Worm (Caenorhabditis elegans) whole organism, mixed stage, embryonic: Measurements from ENCODE around the gene cdc-50.B.

ENCODE experiments used
- M03D4.4 ChIP-seq: sonication (generic microtip); optimal IDR thresholded peaks from 2 replicates; lab custom pipeline; 2017; ENCODE audit warnings: mild to moderate bottlenecking, missing genetic modification characterization, missing compliant biosample characterization
- bed-3 ChIP-seq: fragments of 200-800 bp; sonication (Bioruptor generic); optimal IDR thresholded peaks from 3 replicates; lab custom pipeline; 2018; ENCODE audit warnings: mild to moderate bottlenecking, missing genetic modification characterization, moderate library complexity, missing compliant biosample characterization
- blmp-1 ChIP-seq: fragments of 150-350 bp; optimal IDR thresholded peaks from 2 replicates; lab custom pipeline; 2014; ENCODE audit warnings: missing biosample characterization, missing genetic modification characterization
- ceh-39 ChIP-seq: fragments of 150-350 bp; optimal IDR thresholded peaks from 2 replicates; lab custom pipeline; 2014; ENCODE audit warnings: missing biosample characterization, missing genetic modification characterization
- ceh-43 ChIP-seq: fragments of 200-800 bp; sonication (Bioruptor generic); optimal IDR thresholded peaks from 2 replicates; lab custom pipeline; 2018; ENCODE audit warnings: mild to moderate bottlenecking, missing genetic modification characterization, moderate library complexity, missing compliant biosample characterization
- ceh-83 ChIP-seq: fragments of 200-800 bp; sonication (Bioruptor generic); optimal IDR thresholded peaks from 2 replicates; lab custom pipeline; 2018; ENCODE audit warnings: mild to moderate bottlenecking, missing genetic modification characterization, missing compliant biosample characterization
- ces-1 ChIP-seq: fragments of 150-350 bp; optimal IDR thresholded peaks from 2 replicates; lab custom pipeline; 2014; ENCODE audit warnings: missing biosample characterization, missing genetic modification reagents, missing genetic modification characterization
- cnd-1 ChIP-seq: fragments of 200-800 bp; sonication (Bioruptor generic); optimal IDR thresholded peaks from 2 replicates; lab custom pipeline; 2018; ENCODE audit warnings: mild to moderate bottlenecking, missing genetic modification characterization, missing compliant biosample characterization
- elt-1 ChIP-seq: sonication (generic microtip); optimal IDR thresholded peaks from 2 replicates; lab custom pipeline; 2017; ENCODE audit warnings: missing genetic modification characterization, mild to moderate bottlenecking, missing compliant biosample characterization, antibody characterized with exemption, moderate library complexity, borderline replicate concordance; ENCODE audit not compliant: insufficient read depth
- elt-3 ChIP-seq: fragments of 150-350 bp; optimal IDR thresholded peaks from 2 replicates; lab custom pipeline; 2014; ENCODE audit warnings: missing biosample characterization, missing genetic modification characterization
- ham-2 ChIP-seq: fragments of 200-800 bp; sonication (Bioruptor generic); optimal IDR thresholded peaks from 2 replicates; lab custom pipeline; 2018; ENCODE audit warnings: mild to moderate bottlenecking, missing genetic modification characterization, missing compliant biosample characterization
- hlh-1 ChIP-seq: fragments of 150-350 bp; optimal IDR thresholded peaks from 2 replicates; lab custom pipeline; 2014; ENCODE audit warnings: missing biosample characterization, missing genetic modification reagents, missing genetic modification characterization
- lin-13 ChIP-seq: fragments of 150-350 bp; optimal IDR thresholded peaks from 2 replicates; lab custom pipeline; 2014; ENCODE audit warnings: missing biosample characterization, missing genetic modification characterization
- lin-32 ChIP-seq: fragments of 200-800 bp; sonication (Bioruptor generic); optimal IDR thresholded peaks from 2 replicates; lab custom pipeline; 2018; ENCODE audit warnings: mild to moderate bottlenecking, missing genetic modification characterization, missing compliant biosample characterization
- lsy-2 ChIP-seq: fragments of 150-350 bp; optimal IDR thresholded peaks from 2 replicates; lab custom pipeline; 2014; ENCODE audit warnings: missing biosample characterization, missing genetic modification characterization
- mab-5 ChIP-seq: fragments of 150-350 bp; optimal IDR thresholded peaks from 2 replicates; lab custom pipeline; 2014; ENCODE audit warnings: missing biosample characterization, missing genetic modification characterization
- mep-1 ChIP-seq: fragments of 150-350 bp; optimal IDR thresholded peaks from 2 replicates; lab custom pipeline; 2017; ENCODE audit warnings: missing biosample characterization, missing genetic modification reagents, missing genetic modification characterization, inconsistent platforms
- nhr-2 ChIP-seq: fragments of 150-350 bp; optimal IDR thresholded peaks from 2 replicates; lab custom pipeline; 2014; ENCODE audit warnings: missing biosample characterization, missing genetic modification characterization
- nhr-237 ChIP-seq: fragments of 150-350 bp; optimal IDR thresholded peaks from 2 replicates; lab custom pipeline; 2014; ENCODE audit warnings: missing biosample characterization, missing genetic modification characterization
- nhr-28 ChIP-seq: fragments of 150-350 bp; optimal IDR thresholded peaks from 2 replicates; lab custom pipeline; 2014; ENCODE audit warnings: missing biosample characterization, missing genetic modification characterization
- pha-4 ChIP-seq: fragments of 150-350 bp; optimal IDR thresholded peaks from 2 replicates; lab custom pipeline; 2018; ENCODE audit warnings: missing biosample characterization, missing genetic modification reagents, missing genetic modification characterization
- snpc-4 ChIP-seq: fragments of 150-350 bp; optimal IDR thresholded peaks from 2 replicates; lab custom pipeline; 2014; ENCODE audit warnings: missing biosample characterization, missing genetic modification characterization
- sptf-1 ChIP-seq: sonication (generic microtip); optimal IDR thresholded peaks from 2 replicates; lab custom pipeline; 2017; ENCODE audit warnings: mild to moderate bottlenecking, missing genetic modification characterization, moderate library complexity, missing compliant biosample characterization
- tbx-8 ChIP-seq: fragments of 200-800 bp; sonication (Bioruptor generic); optimal IDR thresholded peaks from 2 replicates; lab custom pipeline; 2018; ENCODE audit warnings: mild to moderate bottlenecking, missing genetic modification characterization, moderate library complexity, missing compliant biosample characterization
- unc-120 ChIP-seq: sonication (generic microtip); optimal IDR thresholded peaks from 2 replicates; lab custom pipeline; 2017; ENCODE audit warnings: missing genetic modification characterization, missing compliant biosample characterization; ENCODE audit not compliant: poor library complexity, severe bottlenecking
- unc-39 ChIP-seq: fragments of 150-350 bp; optimal IDR thresholded peaks from 2 replicates; lab custom pipeline; 2014; ENCODE audit warnings: missing biosample characterization, missing genetic modification characterization
- unc-62 ChIP-seq: fragments of 150-350 bp; optimal IDR thresholded peaks from 2 replicates; lab custom pipeline; 2014; ENCODE audit warnings: missing biosample characterization, missing genetic modification reagents, missing genetic modification characterization
- ztf-11 ChIP-seq: fragments of 150-350 bp; optimal IDR thresholded peaks from 2 replicates; lab custom pipeline; 2014; ENCODE audit warnings: missing biosample characterization, missing genetic modification characterization

Gene cdc-50.B

DNA sequence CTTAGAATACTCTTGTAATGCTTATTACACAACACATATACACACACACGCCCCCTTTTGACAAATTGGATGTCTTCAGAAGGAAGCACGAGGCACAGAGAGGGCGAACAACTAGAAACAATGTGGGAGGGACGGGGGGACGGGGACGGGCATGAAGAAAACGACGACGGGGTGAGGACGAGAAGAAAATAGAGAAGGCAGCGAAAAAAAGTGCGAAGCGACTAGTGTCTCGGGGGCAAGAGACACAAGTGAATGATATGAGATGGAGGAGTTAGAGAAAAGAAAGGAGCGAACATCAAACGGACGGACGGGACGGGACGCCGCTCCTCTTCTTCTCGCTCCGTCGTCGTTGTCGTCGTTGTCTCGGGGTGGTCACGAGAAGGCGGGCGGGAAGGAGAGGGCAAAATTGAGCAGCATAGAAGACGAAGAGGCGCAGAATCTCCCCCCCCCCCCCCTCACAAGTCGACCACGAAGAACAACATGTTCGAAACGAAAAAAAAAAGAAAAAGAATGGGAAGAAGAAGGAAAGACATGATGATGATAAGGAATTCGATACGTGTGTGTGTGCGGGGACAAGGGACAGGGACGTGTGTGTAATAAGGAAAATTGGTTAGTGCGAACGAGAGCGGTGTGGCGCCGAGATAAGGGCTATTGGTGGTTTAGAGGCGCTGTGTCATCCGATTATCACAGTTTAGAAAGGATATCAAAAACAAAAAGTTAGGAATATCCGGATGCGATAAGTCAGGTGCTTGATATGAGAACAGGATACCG lies 30.4 kb downstream of the cdc-50.B start:
- TF ChIP-seq pha-4 (tag; lab: Kevin White, UChicago): no peak
- no peak for TF ChIP-seq unc-39 (tag; lab: Kevin White, UChicago)
- TF ChIP-seq unc-120: peak; percentile 18
- TF ChIP-seq sptf-1 (tag; lab: Kevin White, UChicago): peak; percentile 35
- peak; percentile 52 for TF ChIP-seq ceh-83 (GFP tag; lab: Kevin White, UChicago)
- TF ChIP-seq blmp-1 (tag; lab: Kevin White, UChicago): no peak
- no peak for TF ChIP-seq nhr-237 (tag; lab: Kevin White, UChicago)
- no peak for TF ChIP-seq cnd-1 (tag; lab: Kevin White, UChicago)
- TF ChIP-seq lin-13 (tag; lab: Kevin White, UChicago): no peak
- TF ChIP-seq, all 35 proteins: peak for 3

ce11 chrIV:8796246-8796645 lies 31.6 kb downstream of the cdc-50.B start:
- peak; percentile 50 for TF ChIP-seq ces-1
- TF ChIP-seq bed-3 (GFP tag; lab: Kevin White, UChicago): no peak

DNA sequence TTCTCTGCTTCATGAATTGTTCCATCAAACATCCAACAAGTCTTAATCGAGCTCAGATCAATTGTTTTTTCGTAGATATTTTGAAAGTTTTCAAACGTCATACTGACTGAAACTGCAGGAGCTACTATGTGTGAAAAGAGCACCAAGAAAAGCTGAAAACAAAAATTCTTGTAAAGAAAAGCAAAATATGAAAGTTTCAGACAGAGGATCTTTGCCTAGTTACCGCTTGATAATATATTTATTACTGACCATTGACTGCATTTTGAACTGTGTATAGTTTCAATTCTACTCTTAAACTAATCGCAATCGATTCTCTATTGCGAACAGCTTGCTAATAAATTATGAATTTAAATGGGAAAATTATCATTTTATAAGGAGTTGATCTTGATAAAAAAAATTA lies 33.6 kb downstream of the cdc-50.B start, which contains the start of gene clec-182:
clec-182 (minus strand) TSS at position 101 of the 400 bp plus-strand sequence.
- TF ChIP-seq blmp-1 (tag; lab: Kevin White, UChicago) (no peak), ceh-83 (GFP tag; lab: Kevin White, UChicago) (no peak), lin-32 (GFP tag; lab: Kevin White, UChicago) (no peak), unc-39 (tag; lab: Kevin White, UChicago) (no peak)

- TF ChIP-seq nhr-2 (tag; lab: Kevin White, UChicago) (no peak), unc-62 (GFP tag; lab: Kevin White, UChicago) (no peak), snpc-4 (no peak), pha-4 (tag; lab: Kevin White, UChicago) (no peak), bed-3 (GFP tag; lab: Kevin White, UChicago) (no peak), elt-1 (tag; lab: Kevin White, UChicago) (no peak)
Observed at ce11 chrIV:8807327-8807726, 42.7 kb downstream of the cdc-50.B start.

DNA sequence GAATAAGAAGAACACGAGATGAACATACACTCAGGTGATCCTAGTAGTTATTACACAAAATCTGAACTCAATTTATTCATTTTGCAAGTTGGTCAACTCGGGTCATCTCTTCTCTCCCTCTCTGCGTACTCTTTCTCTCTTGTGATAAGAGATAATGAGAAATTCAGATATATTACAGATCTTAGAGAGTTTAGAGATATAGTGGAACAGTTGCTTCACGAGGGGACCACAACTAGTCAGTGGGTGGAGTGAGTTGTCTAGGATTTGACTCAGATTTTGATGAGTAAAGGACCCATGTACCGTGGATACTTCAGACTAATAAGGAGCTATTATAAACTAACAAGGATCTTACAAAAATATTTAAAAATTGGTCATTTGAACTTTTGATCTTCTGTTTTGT lies 48.9 kb downstream of the cdc-50.B start, which contains the start of gene exc-5:
exc-5 (minus strand) TSS at position 57 of the 400 bp plus-strand sequence.
- TF ChIP-seq unc-62 (GFP tag; lab: Kevin White, UChicago) (peak; percentile 11), hlh-1 (tag; lab: Kevin White, UChicago) (peak; percentile 87), unc-120 (peak; percentile 59), pha-4 (tag; lab: Kevin White, UChicago) (no peak)

DNA sequence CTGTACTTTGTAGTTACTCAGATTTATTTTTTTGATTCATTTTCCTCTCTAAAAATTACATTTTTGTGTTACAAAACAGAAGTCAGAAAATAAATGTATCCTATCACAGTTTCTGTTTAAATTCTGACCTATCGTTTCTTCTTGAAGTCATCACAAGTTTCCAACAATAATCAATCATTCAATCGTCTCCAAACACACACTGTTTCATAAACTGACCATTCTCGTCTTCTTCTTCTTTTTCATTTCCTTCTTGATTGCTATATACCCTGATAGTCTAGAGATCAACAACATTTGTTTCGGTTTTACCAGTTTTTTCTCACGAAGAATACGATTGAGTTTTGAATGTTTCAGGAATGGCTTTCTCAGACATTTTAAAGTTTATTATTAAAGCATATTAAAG lies 50.5 kb downstream of the cdc-50.B start:
- no peak for TF ChIP-seq ces-1
- no peak for TF ChIP-seq bed-3 (GFP tag; lab: Kevin White, UChicago)
- TF ChIP-seq cnd-1 (tag; lab: Kevin White, UChicago): no peak
- TF ChIP-seq unc-120: no peak
- no peak for TF ChIP-seq elt-1 (tag; lab: Kevin White, UChicago)
- TF ChIP-seq snpc-4: no peak
- TF ChIP-seq ham-2: no peak

DNA sequence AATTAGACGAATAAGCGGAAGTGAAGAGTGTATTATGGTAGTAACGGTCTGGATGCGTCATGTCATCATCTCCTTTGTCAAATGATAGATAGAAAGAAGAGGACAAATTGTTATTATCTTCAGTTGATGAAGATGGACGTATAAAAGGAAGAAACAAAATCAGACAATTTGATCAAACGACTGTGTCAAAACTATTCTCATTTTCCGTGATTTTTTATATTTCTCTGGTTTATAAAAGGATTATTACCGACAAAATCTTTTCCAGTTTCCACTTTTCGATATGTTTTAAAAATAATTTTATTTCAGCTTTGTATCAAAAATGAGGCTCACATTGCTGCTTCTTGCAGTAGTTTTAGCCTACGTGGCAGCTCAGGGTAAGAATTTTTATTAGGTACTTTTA lies 51.4 kb downstream of the cdc-50.B start, which contains the start of gene grsp-2:
grsp-2 (plus strand) TSS at position 301 of the 400 bp plus-strand sequence.
- TF ChIP-seq unc-62 (GFP tag; lab: Kevin White, UChicago) (no peak), bed-3 (GFP tag; lab: Kevin White, UChicago) (no peak), nhr-237 (tag; lab: Kevin White, UChicago) (no peak), M03D4.4 (tag; lab: Kevin White, UChicago) (no peak), ztf-11 (tag; lab: Kevin White, UChicago) (no peak), tbx-8 (no peak), ces-1 (no peak), mep-1 (tag; lab: Kevin White, UChicago) (no peak), lin-13 (tag; lab: Kevin White, UChicago) (no peak)

- TF ChIP-seq ceh-39 (tag; lab: Kevin White, UChicago) (no peak), unc-39 (tag; lab: Kevin White, UChicago) (no peak), nhr-2 (tag; lab: Kevin White, UChicago) (no peak), ham-2 (no peak), ceh-43 (GFP tag; lab: Kevin White, UChicago) (no peak), mep-1 (tag; lab: Kevin White, UChicago) (no peak), lin-32 (GFP tag; lab: Kevin White, UChicago) (no peak), tbx-8 (no peak), unc-62 (GFP tag; lab: Kevin White, UChicago) (no peak), nhr-28 (no peak), mab-5 (tag; lab: Kevin White, UChicago) (no peak), lin-13 (tag; lab: Kevin White, UChicago) (no peak), lsy-2 (tag; lab: Kevin White, UChicago) (no peak), elt-3 (no peak), ceh-83 (GFP tag; lab: Kevin White, UChicago) (no peak), elt-1 (tag; lab: Kevin White, UChicago) (no peak), snpc-4 (no peak), sptf-1 (tag; lab: Kevin White, UChicago) (no peak)
Observed at ce11 chrIV:8816617-8817016, 52.0 kb downstream of the cdc-50.B start.
